Worm (Caenorhabditis elegans) whole organism, L3 larva: ENCODE measurements around the gene F42G4.5.

Experiments used
- ZK546.5 ChIP-seq: sonication (generic microtip); optimal IDR thresholded peaks from 2 replicates; lab custom pipeline; 2017; ENCODE audit warnings: missing biosample characterization, missing genetic modification characterization
- elt-2 ChIP-seq: sonication (generic microtip); optimal IDR thresholded peaks from 2 replicates; lab custom pipeline; 2016; ENCODE audit warnings: missing genetic modification reagents, mild to moderate bottlenecking, missing genetic modification characterization, missing compliant biosample characterization
- fkh-10 ChIP-seq: sonication (generic microtip); optimal IDR thresholded peaks from 2 replicates; lab custom pipeline; 2017; ENCODE audit warnings: missing biosample characterization, missing genetic modification reagents, missing genetic modification characterization
- fos-1 ChIP-seq: fragments of 150-350 bp; optimal IDR thresholded peaks from 2 replicates; lab custom pipeline; 2014; ENCODE audit warnings: missing biosample characterization, missing genetic modification characterization
- lin-39 ChIP-seq: fragments of 150-350 bp; optimal IDR thresholded peaks from 2 replicates; lab custom pipeline; 2018; ENCODE audit warnings: missing biosample characterization, missing genetic modification reagents, missing genetic modification characterization
- nhr-11 ChIP-seq: fragments of 150-350 bp; optimal IDR thresholded peaks from 2 replicates; lab custom pipeline; 2014; ENCODE audit warnings: missing biosample characterization, missing genetic modification characterization
- nhr-23 ChIP-seq: fragments of 150-350 bp; optimal IDR thresholded peaks from 2 replicates; lab custom pipeline; 2014; ENCODE audit warnings: missing biosample characterization, missing genetic modification reagents, missing genetic modification characterization
- nhr-237 ChIP-seq: fragments of 150-350 bp; optimal IDR thresholded peaks from 2 replicates; lab custom pipeline; 2014; ENCODE audit warnings: missing biosample characterization, missing genetic modification characterization
- nhr-77 ChIP-seq: fragments of 150-350 bp; optimal IDR thresholded peaks from 2 replicates; lab custom pipeline; 2014; ENCODE audit warnings: missing biosample characterization, missing genetic modification characterization
- pha-4 ChIP-seq: fragments of 150-350 bp; optimal IDR thresholded peaks from 2 replicates; lab custom pipeline; 2014; ENCODE audit warnings: missing biosample characterization, missing genetic modification reagents, missing genetic modification characterization
- ztf-4 ChIP-seq: fragments of 150-350 bp; optimal IDR thresholded peaks from 2 replicates; lab custom pipeline; 2014; ENCODE audit warnings: missing biosample characterization, missing genetic modification characterization

- TF ChIP-seq fos-1 (tag; lab: Kevin White, UChicago): no peak
- TF ChIP-seq ZK546.5: no peak
- TF ChIP-seq lin-39 (tag; lab: Kevin White, UChicago): no peak
- no peak for TF ChIP-seq nhr-77 (tag; lab: Kevin White, UChicago)
- TF ChIP-seq ztf-4 (tag; lab: Kevin White, UChicago): no peak
- no peak for TF ChIP-seq nhr-23
- TF ChIP-seq fkh-10 (GFP tag; lab: Kevin White, UChicago): no peak
- TF ChIP-seq nhr-11 (tag; lab: Kevin White, UChicago): no peak
- TF ChIP-seq nhr-237 (tag; lab: Kevin White, UChicago): no peak
- TF ChIP-seq pha-4 (tag; lab: Kevin White, UChicago): no peak
- TF ChIP-seq elt-2 (tag; lab: Kevin White, UChicago): no peak
These were observed 17.8 kb downstream of the F42G4.5 start, which contains the start of gene Y81G3A.4 for ce11 chrII:13091123-13091522.
